Fruit fly (Drosophila melanogaster): Measurements from ENCODE around the gene mIF2.
A peak's percentile ranks its signal among the peaks of the same experiment; 100 is the strongest.

Gene mIF2

dm6 chr3R:28555324-28555723 is 10.7 kb upstream of the mIF2 start:
- no peak for TF ChIP-seq psq (GFP tag; optimal IDR thresholded peaks at IDR 0.05)
- no peak for TF ChIP-seq Dif (GFP tag; optimal IDR thresholded peaks at IDR 0.05; ENCODE audit: partially characterized antibody)
- TF ChIP-seq Dfd (GFP tag; optimal IDR thresholded peaks at IDR 0.05): no peak
- no peak for TF ChIP-seq dmrt93B (GFP tag; optimal IDR thresholded peaks at IDR 0.05)
- no peak for TF ChIP-seq Vsx2 (GFP tag; optimal IDR thresholded peaks at IDR 0.05; ENCODE audit: partially characterized antibody)
- TF ChIP-seq brk (GFP tag; optimal IDR thresholded peaks at IDR 0.05): no peak
- no peak for TF ChIP-seq br (GFP tag; optimal IDR thresholded peaks at IDR 0.05)
- TF ChIP-seq Rel (GFP tag; optimal IDR thresholded peaks at IDR 0.05): no peak
- TF ChIP-seq Rel (tag; optimal IDR thresholded peaks at IDR 0.05): no peak
- no peak for TF ChIP-seq Hr78 (GFP tag; optimal IDR thresholded peaks at IDR 0.05)
- TF ChIP-seq tai (GFP tag; optimal IDR thresholded peaks at IDR 0.05): no peak
- TF ChIP-seq woc (GFP tag; optimal IDR thresholded peaks at IDR 0.05): no peak

dm6 chr3R:28553023-28553422 is 8.4 kb upstream of the mIF2 start:
- no peak for TF ChIP-seq dl (GFP tag; optimal IDR thresholded peaks at IDR 0.05; ENCODE audit: insufficient read depth in 1 of 2, partially characterized antibody in 2 of 2)
- no peak for TF ChIP-seq Dfd (GFP tag; optimal IDR thresholded peaks at IDR 0.05)
- TF ChIP-seq usp (GFP tag; optimal IDR thresholded peaks at IDR 0.05): no peak
- TF ChIP-seq jim (GFP tag; optimal IDR thresholded peaks at IDR 0.05): no peak
- TF ChIP-seq Hnf4 (GFP tag; optimal IDR thresholded peaks at IDR 0.05): no peak
- TF ChIP-seq Hr78 (GFP tag; optimal IDR thresholded peaks at IDR 0.05): no peak
- TF ChIP-seq Hr83 (GFP tag; optimal IDR thresholded peaks at IDR 0.05; ENCODE audit: poor library complexity, severe bottlenecking): no peak
- no peak for TF ChIP-seq tai (GFP tag; optimal IDR thresholded peaks at IDR 0.05)
- no peak for TF ChIP-seq dsf (GFP tag; optimal IDR thresholded peaks at IDR 0.05; ENCODE audit: borderline replicate concordance)
- TF ChIP-seq h (GFP tag; optimal IDR thresholded peaks at IDR 0.05): no peak
- TF ChIP-seq CrebA (GFP tag; optimal IDR thresholded peaks at IDR 0.05; ENCODE audit: borderline replicate concordance): no peak
- TF ChIP-seq CG32264 (GFP tag; optimal IDR thresholded peaks at IDR 0.05): no peak

- TF ChIP-seq tai (GFP tag; optimal IDR thresholded peaks at IDR 0.05) (no peak), N (GFP tag; optimal IDR thresholded peaks at IDR 0.05) (no peak), woc (GFP tag; optimal IDR thresholded peaks at IDR 0.05) (no peak), h (GFP tag; optimal IDR thresholded peaks at IDR 0.05) (no peak), usp (GFP tag; optimal IDR thresholded peaks at IDR 0.05) (no peak), Hr78 (GFP tag; optimal IDR thresholded peaks at IDR 0.05) (no peak)
Measured at dm6 chr3R:28552249-28552648, 7.6 kb upstream of the mIF2 start.

dm6 chr3R:28548457-28548856 is 3.8 kb upstream of the mIF2 start:
- TF ChIP-seq brk (GFP tag; optimal IDR thresholded peaks at IDR 0.05) (no peak), HLH106 (tag; optimal IDR thresholded peaks at IDR 0.05) (no peak), dl (GFP tag; optimal IDR thresholded peaks at IDR 0.05; ENCODE audit: insufficient read depth in 1 of 2, partially characterized antibody in 2 of 2) (no peak), CrebA (GFP tag; optimal IDR thresholded peaks at IDR 0.05; ENCODE audit: borderline replicate concordance) (no peak), rgr (GFP tag; optimal IDR thresholded peaks at IDR 0.05) (no peak), lola (GFP tag; optimal IDR thresholded peaks at IDR 0.05) (no peak), Hr83 (GFP tag; optimal IDR thresholded peaks at IDR 0.05; ENCODE audit: poor library complexity, severe bottlenecking) (no peak), Hr78 (GFP tag; optimal IDR thresholded peaks at IDR 0.05) (no peak), fru (GFP tag; optimal IDR thresholded peaks at IDR 0.05) (no peak), Dfd (GFP tag; optimal IDR thresholded peaks at IDR 0.05) (no peak), Jra (GFP tag; optimal IDR thresholded peaks at IDR 0.05) (no peak), sage (GFP tag; optimal IDR thresholded peaks at IDR 0.05) (no peak), Abd-B (GFP tag; optimal IDR thresholded peaks at IDR 0.05) (no peak), usp (GFP tag; optimal IDR thresholded peaks at IDR 0.05) (no peak), psq (GFP tag; optimal IDR thresholded peaks at IDR 0.05) (no peak), Myc (optimal IDR thresholded peaks at IDR 0.05) (no peak), h (GFP tag; optimal IDR thresholded peaks at IDR 0.05) (no peak), sv (GFP tag; optimal IDR thresholded peaks at IDR 0.05) (no peak)

- TF ChIP-seq dmrt93B (GFP tag; optimal IDR thresholded peaks at IDR 0.05) (no peak), Myc (optimal IDR thresholded peaks at IDR 0.05) (no peak), N (GFP tag; optimal IDR thresholded peaks at IDR 0.05) (peak; percentile 67), OdsH (GFP tag; optimal IDR thresholded peaks at IDR 0.05) (no peak), jim (GFP tag; optimal IDR thresholded peaks at IDR 0.05) (no peak), Hr78 (GFP tag; optimal IDR thresholded peaks at IDR 0.05) (no peak), CrebA (GFP tag; optimal IDR thresholded peaks at IDR 0.05; ENCODE audit: borderline replicate concordance) (no peak), CG9705 (GFP tag; optimal IDR thresholded peaks at IDR 0.05) (no peak), ey (GFP tag; optimal IDR thresholded peaks at IDR 0.05) (no peak), woc (GFP tag; optimal IDR thresholded peaks at IDR 0.05) (peak; percentile 75), dl (GFP tag; optimal IDR thresholded peaks at IDR 0.05; ENCODE audit: insufficient read depth in 1 of 2, partially characterized antibody in 2 of 2) (peak in 1 of 2 experiments; percentile 23), Hnf4 (GFP tag; optimal IDR thresholded peaks at IDR 0.05) (no peak), pan (optimal IDR thresholded peaks at IDR 0.05) (no peak), fru (GFP tag; optimal IDR thresholded peaks at IDR 0.05) (peak; percentile 27), Rel (GFP tag; optimal IDR thresholded peaks at IDR 0.05) (no peak), Rel (tag; optimal IDR thresholded peaks at IDR 0.05) (no peak), h (GFP tag; optimal IDR thresholded peaks at IDR 0.05) (peak; percentile 50), rgr (GFP tag; optimal IDR thresholded peaks at IDR 0.05) (peak; percentile 6), Dfd (GFP tag; optimal IDR thresholded peaks at IDR 0.05) (no peak), HLH106 (tag; optimal IDR thresholded peaks at IDR 0.05) (peak; percentile 1), GATAd (GFP tag; optimal IDR thresholded peaks at IDR 0.05) (no peak), Mio (GFP tag; optimal IDR thresholded peaks at IDR 0.05) (no peak), br (GFP tag; optimal IDR thresholded peaks at IDR 0.05) (peak; percentile 33), sage (GFP tag; optimal IDR thresholded peaks at IDR 0.05) (no peak), usp (GFP tag; optimal IDR thresholded peaks at IDR 0.05) (no peak), tai (GFP tag; optimal IDR thresholded peaks at IDR 0.05) (no peak), brk (GFP tag; optimal IDR thresholded peaks at IDR 0.05) (no peak), sv (GFP tag; optimal IDR thresholded peaks at IDR 0.05) (no peak)
Measured at dm6 chr3R:28547129-28547753, 2.6 kb upstream of the mIF2 start.
